Worm (Caenorhabditis elegans) whole organism, L4 larva: Measurements from ENCODE around the gene rsp-5.
A peak's percentile ranks its signal among the peaks of the same experiment; 100 is the strongest.

Source experiments
- F26F4.8 ChIP-seq: fragments of 200-800 bp; sonication (Bioruptor generic); conservative IDR thresholded peaks from 2 replicates; pipeline ENCODE4 v1.3.6; 2022; ENCODE audit warnings: missing genetic modification characterization, missing compliant biosample characterization
- F37D6.2 ChIP-seq: sonication (generic microtip); optimal IDR thresholded peaks from 2 replicates; lab custom pipeline; 2016; ENCODE audit warnings: mild to moderate bottlenecking, missing genetic modification characterization, missing compliant biosample characterization
- F49E8.2 ChIP-seq: sonication (generic microtip); optimal IDR thresholded peaks from 2 replicates; lab custom pipeline; 2016; ENCODE audit warnings: missing compliant biosample characterization, mild to moderate bottlenecking, missing genetic modification characterization, borderline replicate concordance
- T20F7.1 ChIP-seq: fragments of 200-800 bp; sonication (Bioruptor generic); optimal IDR thresholded peaks from 2 replicates; lab custom pipeline; 2018; ENCODE audit warnings: mild to moderate bottlenecking, missing genetic modification characterization, missing compliant biosample characterization
- Y105C5A.15 ChIP-seq: fragments of 200-800 bp; sonication (Bioruptor generic); IDR thresholded peaks from 2 replicates; pipeline ENCODE4 v1.3.6; 2022; ENCODE audit warnings: missing genetic modification characterization, missing compliant biosample characterization
- aha-1 ChIP-seq: fragments of 150-350 bp; peaks from one replicate; lab custom pipeline; 2014; ENCODE audit warnings: missing biosample characterization, missing genetic modification characterization
- arid-1 ChIP-seq: fragments of 200-800 bp; sonication (Bioruptor generic); conservative IDR thresholded peaks from 2 replicates; pipeline ENCODE4 v1.3.6; 2022; ENCODE audit warnings: missing genetic modification reagents, missing genetic modification characterization, missing compliant biosample characterization
- ceh-20 ChIP-seq: fragments of 200-800 bp; sonication (Bioruptor generic); IDR thresholded peaks from 2 replicates; pipeline ENCODE4 v1.3.6; 2022; ENCODE audit warnings: missing genetic modification reagents, missing genetic modification characterization, missing compliant biosample characterization
- ceh-28 ChIP-seq: fragments of 150-350 bp; optimal IDR thresholded peaks from 2 replicates; lab custom pipeline; 2014; ENCODE audit warnings: missing biosample characterization, missing genetic modification reagents, missing genetic modification characterization
- ceh-32 ChIP-seq: sonication (generic microtip); optimal IDR thresholded peaks from 2 replicates; lab custom pipeline; 2016; ENCODE audit warnings: mild to moderate bottlenecking, missing genetic modification characterization, missing compliant biosample characterization; ENCODE audit not compliant: poor library complexity
- cey-2 ChIP-seq: sonication (generic microtip); optimal IDR thresholded peaks from 3 replicates; lab custom pipeline; 2017; ENCODE audit warnings: missing genetic modification characterization, mild to moderate bottlenecking, missing compliant biosample characterization, antibody characterized with exemption, borderline replicate concordance; ENCODE audit not compliant: insufficient read depth
- ctbp-1 ChIP-seq: fragments of 200-800 bp; sonication (Bioruptor generic); IDR thresholded peaks from 2 replicates; pipeline ENCODE4 v1.3.6; 2022; ENCODE audit warnings: missing genetic modification reagents, missing genetic modification characterization, missing compliant biosample characterization
- daf-16 ChIP-seq, 3 experiments: sonication (generic microtip); optimal IDR thresholded peaks; 2 replicates each; lab custom pipeline; 2016 to 2017; ENCODE audit warnings: missing genetic modification characterization in 3 of 3, missing genetic modification reagents in 3 of 3, mild to moderate bottlenecking in 2 of 3, missing compliant biosample characterization in 2 of 3, missing biosample characterization in 1 of 3, moderate library complexity in 1 of 3
- daf-19 ChIP-seq: fragments of 200-800 bp; sonication (Bioruptor generic); conservative IDR thresholded peaks from 2 replicates; pipeline ENCODE4 v1.3.6; 2022; ENCODE audit warnings: missing genetic modification characterization, missing compliant biosample characterization
- dmd-6 ChIP-seq: fragments of 200-800 bp; sonication (Bioruptor generic); IDR thresholded peaks from 2 replicates; pipeline ENCODE4 v1.3.6; 2022; ENCODE audit warnings: missing genetic modification reagents, missing genetic modification characterization, missing compliant biosample characterization
- dmd-8 ChIP-seq: fragments of 200-800 bp; sonication (Bioruptor generic); IDR thresholded peaks from 2 replicates; pipeline ENCODE4 v1.3.6; 2022; ENCODE audit warnings: missing genetic modification characterization, missing compliant biosample characterization
- dve-1 ChIP-seq: sonication (generic microtip); optimal IDR thresholded peaks from 2 replicates; lab custom pipeline; 2017; ENCODE audit warnings: antibody characterized with exemption, mild to moderate bottlenecking, missing genetic modification characterization, missing compliant biosample characterization; ENCODE audit not compliant: insufficient read depth
- fkh-10 ChIP-seq: fragments of 150-350 bp; optimal IDR thresholded peaks from 2 replicates; lab custom pipeline; 2014; ENCODE audit warnings: missing biosample characterization, missing genetic modification reagents, missing genetic modification characterization
- gei-8 ChIP-seq: fragments of 200-800 bp; sonication (Bioruptor generic); optimal IDR thresholded peaks from 2 replicates; lab custom pipeline; 2018; ENCODE audit warnings: mild to moderate bottlenecking, missing genetic modification characterization, missing compliant biosample characterization
- hlh-11 ChIP-seq: fragments of 200-800 bp; sonication (Bioruptor generic); optimal IDR thresholded peaks from 2 replicates; lab custom pipeline; 2018; ENCODE audit warnings: mild to moderate bottlenecking, missing genetic modification characterization, missing compliant biosample characterization
- lim-7 ChIP-seq: fragments of 200-800 bp; sonication (Bioruptor generic); IDR thresholded peaks from 2 replicates; pipeline ENCODE4 v1.3.6; 2022; ENCODE audit warnings: missing genetic modification characterization, missing compliant biosample characterization
- lin-1 ChIP-seq: fragments of 200-800 bp; sonication (Bioruptor generic); IDR thresholded peaks from 2 replicates; pipeline ENCODE4 v1.3.6; 2022; ENCODE audit warnings: missing genetic modification reagents, missing genetic modification characterization, missing compliant biosample characterization
- lin-13 ChIP-seq: fragments of 150-350 bp; optimal IDR thresholded peaks from 2 replicates; lab custom pipeline; 2014; ENCODE audit warnings: missing biosample characterization, missing genetic modification reagents, missing genetic modification characterization
- lin-29 ChIP-seq: fragments of 200-800 bp; sonication (Bioruptor generic); IDR thresholded peaks from 2 replicates; pipeline ENCODE4 v1.3.6; 2022; ENCODE audit warnings: missing genetic modification reagents, missing genetic modification characterization, missing compliant biosample characterization
- lin-38 ChIP-seq: fragments of 200-800 bp; sonication (Bioruptor generic); IDR thresholded peaks from 2 replicates; pipeline ENCODE4 v1.3.6; 2022; ENCODE audit warnings: missing genetic modification reagents, missing genetic modification characterization, missing compliant biosample characterization
- lin-39 ChIP-seq: fragments of 150-350 bp; optimal IDR thresholded peaks from 2 replicates; lab custom pipeline; 2014; ENCODE audit warnings: missing biosample characterization, missing genetic modification reagents, missing genetic modification characterization
- lsy-2 ChIP-seq, 2 experiments: fragments of 150-350 bp in 1 of 2; sonication (generic microtip) in 1 of 2; optimal IDR thresholded peaks; 2 replicates each; lab custom pipeline; 2014 to 2017; ENCODE audit warnings: missing biosample characterization in 2 of 2, missing genetic modification characterization in 2 of 2
- madf-9 ChIP-seq: fragments of 200-800 bp; sonication (Bioruptor generic); conservative IDR thresholded peaks from 2 replicates; pipeline ENCODE4 v1.3.6; 2022; ENCODE audit warnings: missing genetic modification reagents, missing genetic modification characterization, missing compliant biosample characterization
- mep-1 ChIP-seq: fragments of 150-350 bp; sonication (generic microtip); optimal IDR thresholded peaks from 3 replicates; lab custom pipeline; 2014; ENCODE audit warnings: missing biosample characterization, missing genetic modification characterization
- mxl-2 ChIP-seq: fragments of 200-800 bp; sonication (Bioruptor generic); conservative IDR thresholded peaks from 2 replicates; pipeline ENCODE4 v1.3.6; 2022; ENCODE audit warnings: missing genetic modification reagents, missing genetic modification characterization, missing compliant biosample characterization
- mxl-3 ChIP-seq: fragments of 200-800 bp; sonication (Bioruptor generic); optimal IDR thresholded peaks from 2 replicates; lab custom pipeline; 2018; ENCODE audit warnings: mild to moderate bottlenecking, missing genetic modification characterization, missing compliant biosample characterization
- nhr-10 ChIP-seq: fragments of 150-350 bp; optimal IDR thresholded peaks from 2 replicates; lab custom pipeline; 2014; ENCODE audit warnings: missing biosample characterization, missing genetic modification characterization
- nhr-25 ChIP-seq: sonication (generic microtip); optimal IDR thresholded peaks from 2 replicates; lab custom pipeline; 2017; ENCODE audit warnings: missing genetic modification characterization, mild to moderate bottlenecking, missing compliant biosample characterization, antibody characterized with exemption, moderate library complexity, borderline replicate concordance; ENCODE audit not compliant: insufficient read depth
- nhr-42 ChIP-seq: fragments of 200-800 bp; sonication (Bioruptor generic); IDR thresholded peaks from 2 replicates; pipeline ENCODE4 v1.3.6; 2022; ENCODE audit warnings: missing genetic modification characterization, missing compliant biosample characterization
- nhr-48 ChIP-seq: sonication (generic microtip); optimal IDR thresholded peaks from 2 replicates; lab custom pipeline; 2016; ENCODE audit warnings: mild to moderate bottlenecking, missing genetic modification characterization, missing compliant biosample characterization
- nhr-77 ChIP-seq: fragments of 150-350 bp; optimal IDR thresholded peaks from 2 replicates; lab custom pipeline; 2014; ENCODE audit warnings: missing biosample characterization, missing genetic modification characterization
- pha-4 ChIP-seq, 2 experiments: fragments of 150-350 bp in 1 of 2; fragments of 200-800 bp in 1 of 2; sonication (Bioruptor generic) in 1 of 2; IDR thresholded peaks in 1 of 2; optimal IDR thresholded peaks in 1 of 2; 2 replicates each; pipeline versions ENCODE4 v1.3.6 to Lab custom; 2014 to 2022; ENCODE audit warnings: missing genetic modification characterization in 2 of 2, missing genetic modification reagents in 2 of 2, missing biosample characterization in 1 of 2, missing compliant biosample characterization in 1 of 2
- pqm-1 ChIP-seq: sonication (generic microtip); optimal IDR thresholded peaks from 2 replicates; lab custom pipeline; 2017; ENCODE audit warnings: missing biosample characterization, missing genetic modification characterization
- skn-1 ChIP-seq: fragments of 150-350 bp; optimal IDR thresholded peaks from 2 replicates; lab custom pipeline; 2014; ENCODE audit warnings: missing biosample characterization, missing genetic modification characterization
- snpc-4 ChIP-seq: fragments of 150-350 bp; optimal IDR thresholded peaks from 2 replicates; lab custom pipeline; 2014; ENCODE audit warnings: missing biosample characterization, missing genetic modification characterization
- unc-130 ChIP-seq: sonication (generic microtip); optimal IDR thresholded peaks from 2 replicates; lab custom pipeline; 2016; ENCODE audit warnings: missing genetic modification reagents, missing genetic modification characterization, missing compliant biosample characterization
- unc-39 ChIP-seq: sonication (generic microtip); optimal IDR thresholded peaks from 2 replicates; lab custom pipeline; 2017; ENCODE audit warnings: missing biosample characterization, missing genetic modification characterization
- unc-62 ChIP-seq, 3 experiments: fragments of 150-350 bp in 1 of 3; sonication (generic microtip); optimal IDR thresholded peaks in 2 of 3; peaks in 1 of 3; 1 replicate in 1 of 3; 2 replicates in 2 of 3; lab custom pipeline; 2014 to 2017; ENCODE audit warnings: missing biosample characterization in 3 of 3, missing genetic modification characterization in 3 of 3, missing genetic modification reagents in 3 of 3, missing genotype in 1 of 3
- zag-1 ChIP-seq: fragments of 150-350 bp; optimal IDR thresholded peaks from 2 replicates; lab custom pipeline; 2014; ENCODE audit warnings: missing biosample characterization, missing genetic modification characterization
- zfp-3 ChIP-seq: fragments of 200-800 bp; sonication (Bioruptor generic); conservative IDR thresholded peaks from 2 replicates; pipeline ENCODE4 v1.3.6; 2022; ENCODE audit warnings: missing genetic modification reagents, missing genetic modification characterization, missing compliant biosample characterization
- zip-11 ChIP-seq: fragments of 200-800 bp; sonication (Bioruptor generic); IDR thresholded peaks from 2 replicates; pipeline ENCODE4 v1.3.6; 2022; ENCODE audit warnings: missing genetic modification characterization, missing compliant biosample characterization
- zip-2 ChIP-seq: fragments of 150-350 bp; optimal IDR thresholded peaks from 2 replicates; lab custom pipeline; 2014; ENCODE audit warnings: missing biosample characterization, missing genetic modification characterization
- ztf-11 ChIP-seq: fragments of 150-350 bp; optimal IDR thresholded peaks from 2 replicates; lab custom pipeline; 2014; ENCODE audit warnings: missing biosample characterization, missing genetic modification characterization
- ztf-7 ChIP-seq: fragments of 150-350 bp; optimal IDR thresholded peaks from 2 replicates; lab custom pipeline; 2014; ENCODE audit warnings: missing biosample characterization, missing genetic modification characterization

The rsp-5 gene

DNA sequence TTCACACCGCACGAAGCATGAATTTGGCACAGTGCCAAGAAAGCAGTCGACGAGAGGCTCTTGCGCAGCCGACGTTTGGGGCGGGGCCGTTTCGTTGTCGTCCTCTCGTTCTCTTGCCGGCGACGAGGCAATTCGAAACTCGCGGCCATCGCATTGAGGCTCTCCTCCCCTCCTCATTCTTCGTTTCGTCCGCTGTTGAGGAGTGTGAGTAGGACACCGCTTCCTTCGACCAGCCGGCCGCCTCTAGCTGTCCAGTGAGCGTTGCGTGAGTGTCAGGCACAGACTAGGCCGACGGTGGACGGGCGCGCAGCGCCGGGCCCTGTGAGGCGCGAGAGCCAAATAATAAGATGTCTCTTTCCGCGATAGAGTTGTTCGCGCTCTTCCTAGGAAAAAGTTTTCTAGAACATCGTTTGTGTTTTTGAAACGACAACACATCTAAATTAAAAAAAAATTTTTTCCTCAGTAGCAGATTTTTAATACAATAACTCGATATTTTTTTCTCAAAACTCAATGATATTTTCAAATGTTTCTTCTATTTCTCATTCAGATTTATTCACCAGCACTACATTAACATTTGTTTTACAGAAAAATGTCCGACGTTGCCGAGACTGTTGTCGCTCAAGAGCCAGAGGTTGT lies 2.0 kb downstream of the rsp-5 start, which contains the start of the genes T28D9.11 and T28D9.1 (continued):
- TF ChIP-seq ceh-32 (tag; lab: Kevin White, UChicago) (no peak), aha-1 (tag; lab: Kevin White, UChicago) (peak; percentile 73), ztf-7 (tag; lab: Kevin White, UChicago) (no peak), nhr-42 (GFP tag; lab: Robert Waterston, UW) (peak; percentile 60; the same call in 1 of the 2 replicates), dve-1 (no peak), hlh-11 (tag; lab: Kevin White, UChicago) (peak; percentile 77), pha-4 (GFP tag; IDR thresholded peaks at IDR 0.05; lab: Robert Waterston, UW) (no peak), pha-4 (tag; optimal IDR thresholded peaks at IDR 0.05; lab: Kevin White, UChicago) (no peak), lin-29 (GFP tag; lab: Robert Waterston, UW) (no peak), gei-8 (no peak), F49E8.2 (no peak), ctbp-1 (GFP tag; lab: Robert Waterston, UW) (peak; percentile 73), zip-2 (tag; lab: Kevin White, UChicago) (no peak), mep-1 (tag; lab: Kevin White, UChicago) (peak; percentile 85), nhr-25 (no peak), snpc-4 (tag; lab: Kevin White, UChicago) (peak; percentile 65), lsy-2 (tag; optimal IDR thresholded peaks at IDR 0.05; lab: Kevin White, UChicago) (peak; percentile 70 to 77), zag-1 (tag; lab: Kevin White, UChicago) (no peak), dmd-6 (GFP tag; lab: Robert Waterston, UW) (peak; percentile 28; the same call in 1 of the 2 replicates), ceh-20 (GFP tag; lab: Robert Waterston, UW) (peak; percentile 63), lim-7 (GFP tag; lab: Robert Waterston, UW) (peak; percentile 71), unc-62 (GFP tag; optimal IDR thresholded peaks at IDR 0.05 in 1 of 2; lab: Kevin White, UChicago) (peak in 1 of 2 experiments; percentile 48), unc-62 (tag; optimal IDR thresholded peaks at IDR 0.05; lab: Kevin White, UChicago) (no peak), mxl-2 (GFP tag; lab: Robert Waterston, UW) (no peak), daf-16 (GFP tag; optimal IDR thresholded peaks at IDR 0.05; lab: Kevin White, UChicago) (no peak), daf-16 (tag; optimal IDR thresholded peaks at IDR 0.05; lab: Kevin White, UChicago) (no peak), nhr-48 (tag; lab: Kevin White, UChicago) (peak; percentile 8), cey-2 (tag; lab: Kevin White, UChicago) (no peak), unc-130 (GFP tag; lab: Kevin White, UChicago) (no peak), daf-19 (GFP tag; lab: Robert Waterston, UW) (no peak), lin-39 (no peak), fkh-10 (GFP tag; lab: Kevin White, UChicago) (peak; percentile 77), unc-39 (no peak), lin-13 (GFP tag; lab: Kevin White, UChicago) (peak; percentile 68), ceh-28 (no peak), dmd-8 (GFP tag; lab: Robert Waterston, UW) (no peak), madf-9 (GFP tag; lab: Robert Waterston, UW) (no peak), ztf-11 (no peak), zfp-3 (no peak), pqm-1 (no peak), F26F4.8 (GFP tag; lab: Robert Waterston, UW) (no peak), lin-38 (peak; percentile 44), mxl-3 (GFP tag; lab: Kevin White, UChicago) (peak; percentile 69), F37D6.2 (peak; percentile 71), lin-1 (GFP tag; lab: Robert Waterston, UW) (no peak), T20F7.1 (GFP tag; lab: Kevin White, UChicago) (no peak), arid-1 (GFP tag; lab: Robert Waterston, UW) (no peak), Y105C5A.15 (GFP tag; lab: Robert Waterston, UW) (no peak), skn-1 (tag; lab: Kevin White, UChicago) (no peak), nhr-10 (tag; lab: Kevin White, UChicago) (no peak), zip-11 (GFP tag; lab: Robert Waterston, UW) (no peak), nhr-77 (tag; lab: Kevin White, UChicago) (no peak)
